Fruit fly (Drosophila melanogaster): ENCODE measurements around the gene eIF3f1.

eIF3f1 gene

dm6 chr3R:4705167-4705566 is 8.8 kb downstream of the eIF3f1 start (continued):
- TF ChIP-seq HLH4C (GFP tag; IDR thresholded peaks at IDR 0.05; ENCODE audit: partially characterized antibody) (no peak), nau (GFP tag; optimal IDR thresholded peaks at IDR 0.05) (no peak), zfh2 (GFP tag; optimal IDR thresholded peaks at IDR 0.05) (no peak), eve (GFP tag; optimal IDR thresholded peaks at IDR 0.05) (no peak), ato (GFP tag; IDR thresholded peaks at IDR 0.05; ENCODE audit: partially characterized antibody) (no peak), CG12071 (GFP tag; optimal IDR thresholded peaks at IDR 0.05) (no peak), CG8290 (GFP tag; optimal IDR thresholded peaks at IDR 0.05) (peak; percentile 27), CG8290 (tag; optimal IDR thresholded peaks at IDR 0.05) (no peak), amos (GFP tag; IDR thresholded peaks at IDR 0.05; ENCODE audit: partially characterized antibody) (peak; percentile 76), CG17359 (tag; optimal IDR thresholded peaks at IDR 0.05) (no peak), insv (GFP tag; optimal IDR thresholded peaks at IDR 0.05) (no peak), pum (GFP tag; optimal IDR thresholded peaks at IDR 0.05) (no peak), trh (GFP tag; optimal IDR thresholded peaks at IDR 0.05) (no peak), zen2 (GFP tag; IDR thresholded peaks at IDR 0.05; ENCODE audit: partially characterized antibody) (no peak), CG33213 (GFP tag; optimal IDR thresholded peaks at IDR 0.05) (no peak), crol (GFP tag; IDR thresholded peaks at IDR 0.05) (no peak), wek (GFP tag; optimal IDR thresholded peaks at IDR 0.05) (no peak), pho (GFP tag; optimal IDR thresholded peaks at IDR 0.05) (peak; percentile 3), Sox102F (GFP tag; optimal IDR thresholded peaks at IDR 0.05) (no peak), CG4360 (GFP tag; IDR thresholded peaks at IDR 0.05) (no peak), CG7372 (GFP tag; IDR thresholded peaks at IDR 0.05) (no peak), CG9817 (tag; optimal IDR thresholded peaks at IDR 0.05) (no peak), CG1602 (GFP tag; optimal IDR thresholded peaks at IDR 0.05) (no peak), Dll (GFP tag; IDR thresholded peaks at IDR 0.05; ENCODE audit: partially characterized antibody) (no peak), CG7963 (GFP tag; IDR thresholded peaks at IDR 0.05; ENCODE audit: partially characterized antibody) (peak; percentile 61; the same call in 2 of the 3 replicates), ATbp (GFP tag; optimal IDR thresholded peaks at IDR 0.05) (no peak), sim (GFP tag; IDR thresholded peaks at IDR 0.05) (no peak), Myb (GFP tag; optimal IDR thresholded peaks at IDR 0.05) (peak; percentile 0), oc (tag; optimal IDR thresholded peaks at IDR 0.05) (no peak), CG15269 (tag; optimal IDR thresholded peaks at IDR 0.05) (no peak), CG12391 (tag; optimal IDR thresholded peaks at IDR 0.05) (no peak), gsb (GFP tag; IDR thresholded peaks at IDR 0.05) (no peak), CG6813 (GFP tag; optimal IDR thresholded peaks at IDR 0.05) (no peak), CG9215 (GFP tag; IDR thresholded peaks at IDR 0.05) (no peak), CG31388 (GFP tag; optimal IDR thresholded peaks at IDR 0.05) (no peak), hth (optimal IDR thresholded peaks at IDR 0.05) (no peak), Sry-δ (GFP tag; optimal IDR thresholded peaks at IDR 0.05) (no peak), GATAe (GFP tag; conservative IDR thresholded peaks at IDR 0.05) (no peak), CG4730 (GFP tag; IDR thresholded peaks at IDR 0.05) (no peak), CG6254 (GFP tag; optimal IDR thresholded peaks at IDR 0.05) (no peak), CG1792 (GFP tag; optimal IDR thresholded peaks at IDR 0.05) (no peak), Elba2 (GFP tag; optimal IDR thresholded peaks at IDR 0.05) (no peak), CG10321 (GFP tag; IDR thresholded peaks at IDR 0.05) (no peak), Vsx1 (GFP tag; optimal IDR thresholded peaks at IDR 0.05) (no peak), ham (GFP tag; IDR thresholded peaks at IDR 0.05) (no peak), kah (GFP tag; optimal IDR thresholded peaks at IDR 0.05) (no peak), CG9727 (GFP tag; optimal IDR thresholded peaks at IDR 0.05) (no peak), Max (GFP tag; optimal IDR thresholded peaks at IDR 0.05) (no peak), C15 (GFP tag; IDR thresholded peaks at IDR 0.05) (no peak), CG7786 (GFP tag; optimal IDR thresholded peaks at IDR 0.05) (no peak), bbx (GFP tag; IDR thresholded peaks at IDR 0.05; ENCODE audit: partially characterized antibody) (peak; percentile 46), vvl (GFP tag; IDR thresholded peaks at IDR 0.05) (no peak)

Measured in whole organism, embryonic.